Worm (Caenorhabditis elegans) whole organism, L4/young adult: ENCODE measurements around the gene F49C12.1.

Source experiments
- dao-5 ChIP-seq: sonication (generic microtip); optimal IDR thresholded peaks from 2 replicates; lab custom pipeline; 2016; ENCODE audit warnings: missing genotype, missing genetic modification characterization, moderate library complexity, missing compliant biosample characterization
- him-1 ChIP-seq: sonication (generic microtip); optimal IDR thresholded peaks from 2 replicates; lab custom pipeline; 2016; ENCODE audit warnings: missing genotype, missing genetic modification reagents, missing genetic modification characterization, missing compliant biosample characterization

DNA sequence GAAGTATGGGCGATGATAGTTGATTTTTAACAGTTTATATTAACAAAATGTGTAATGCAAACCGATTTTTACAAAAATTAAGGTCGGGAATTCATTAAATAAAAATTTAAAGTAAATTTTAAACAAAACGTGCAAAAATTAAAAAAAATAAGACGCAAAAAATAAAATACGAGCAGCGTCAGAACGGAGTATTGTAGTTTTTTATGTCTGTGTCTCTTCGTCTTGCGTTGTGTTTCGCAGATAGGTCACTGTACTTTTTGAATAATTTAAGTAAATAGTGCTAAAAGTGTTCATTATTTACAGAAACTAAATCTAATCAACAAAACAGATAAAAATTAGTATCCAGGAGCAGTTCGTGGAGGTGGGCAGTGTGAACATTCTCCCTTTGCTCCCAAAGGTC, 35.8 kb downstream of the F49C12.1 start:
- no peak for TF ChIP-seq dao-5 (tag; lab: Kevin White, UChicago)
- no peak for TF ChIP-seq him-1 (tag; lab: Kevin White, UChicago)
